Fruit fly (Drosophila melanogaster): ENCODE data around the gene wor.
A peak's percentile ranks its signal among the peaks of the same experiment; 100 is the strongest.

Gene wor

dm6 chr2L:15465121-15465520 is 39.7 kb upstream of the wor start (continued):
- no peak for TF ChIP-seq gt (GFP tag; IDR thresholded peaks at IDR 0.05)
- TF ChIP-seq CG43689 (GFP tag; IDR thresholded peaks at IDR 0.05), result no peak
- TF ChIP-seq ssp (GFP tag; IDR thresholded peaks at IDR 0.05), result no peak
- no peak for TF ChIP-seq Dek (tag; optimal IDR thresholded peaks at IDR 0.05)
- TF ChIP-seq sqz (GFP tag; optimal IDR thresholded peaks at IDR 0.05), result no peak
- TF ChIP-seq Ssrp (tag; optimal IDR thresholded peaks at IDR 0.05), result peak; percentile 25
- peak; percentile 11 for TF ChIP-seq CG8924 (tag; optimal IDR thresholded peaks at IDR 0.05)
- peak; percentile 35; the same call in 1 of the 3 replicates for TF ChIP-seq row (GFP tag; IDR thresholded peaks at IDR 0.05)
- no peak for TF ChIP-seq fu2 (GFP tag; optimal IDR thresholded peaks at IDR 0.05)
- TF ChIP-seq NFAT (GFP tag; IDR thresholded peaks at IDR 0.05), result no peak
- no peak for TF ChIP-seq seq (GFP tag; IDR thresholded peaks at IDR 0.05)
- TF ChIP-seq CG4424 (GFP tag; optimal IDR thresholded peaks at IDR 0.05), result no peak
- TF ChIP-seq CG10565 (GFP tag; optimal IDR thresholded peaks at IDR 0.05), result no peak
- TF ChIP-seq CG6689 (GFP tag; IDR thresholded peaks at IDR 0.05), result peak; percentile 34; the same call in 1 of the 2 replicates
- no peak for TF ChIP-seq CG34376 (GFP tag; optimal IDR thresholded peaks at IDR 0.05)
- TF ChIP-seq hb (GFP tag; IDR thresholded peaks at IDR 0.05; ENCODE audit: partially characterized antibody), result no peak
- peak; percentile 31 for TF ChIP-seq CG2202 (tag; optimal IDR thresholded peaks at IDR 0.05)
- no peak for TF ChIP-seq Nf-YB (GFP tag; optimal IDR thresholded peaks at IDR 0.05)
- TF ChIP-seq Atf3 (GFP tag; optimal IDR thresholded peaks at IDR 0.05), result no peak
- no peak for TF ChIP-seq kay (GFP tag; optimal IDR thresholded peaks at IDR 0.05)
- no peak for TF ChIP-seq CG6254 (GFP tag; optimal IDR thresholded peaks at IDR 0.05)
- no peak for TF ChIP-seq klu (GFP tag; IDR thresholded peaks at IDR 0.05)
- no peak for TF ChIP-seq crc (GFP tag; optimal IDR thresholded peaks at IDR 0.05)
- peak in 1 of 2 experiments; percentile 74 for TF ChIP-seq bsh (GFP tag; optimal IDR thresholded peaks at IDR 0.05)
- peak; percentile 35 for TF ChIP-seq CG11504 (tag; optimal IDR thresholded peaks at IDR 0.05)
- TF ChIP-seq CG15073 (GFP tag; optimal IDR thresholded peaks at IDR 0.05), result no peak
- TF ChIP-seq ranshi (GFP tag; IDR thresholded peaks at IDR 0.05), result no peak
- no peak for TF ChIP-seq BEAF-32 (GFP tag; optimal IDR thresholded peaks at IDR 0.05)
- TF ChIP-seq Eip74EF (GFP tag; optimal IDR thresholded peaks at IDR 0.05), result no peak
- TF ChIP-seq cad (GFP tag; optimal IDR thresholded peaks at IDR 0.05), result no peak
- TF ChIP-seq vnd (GFP tag; IDR thresholded peaks at IDR 0.05; ENCODE audit: partially characterized antibody), result no peak
- no peak for TF ChIP-seq shn (GFP tag; optimal IDR thresholded peaks at IDR 0.05)
- no peak for TF ChIP-seq onecut (GFP tag; IDR thresholded peaks at IDR 0.05)
- TF ChIP-seq twi (tag; optimal IDR thresholded peaks at IDR 0.05), result peak; percentile 6
- TF ChIP-seq CG1603 (tag; optimal IDR thresholded peaks at IDR 0.05), result peak; percentile 64
- TF ChIP-seq ase (GFP tag; IDR thresholded peaks at IDR 0.05), result no peak
- no peak for TF ChIP-seq gce (GFP tag; IDR thresholded peaks at IDR 0.05)
- peak; percentile 31 for TF ChIP-seq Ets65A (GFP tag)
- no peak for TF ChIP-seq Trl (optimal IDR thresholded peaks at IDR 0.05)
- TF ChIP-seq Trl (GFP tag; optimal IDR thresholded peaks at IDR 0.05), result no peak
- TF ChIP-seq sna (GFP tag; IDR thresholded peaks at IDR 0.05; ENCODE audit: partially characterized antibody), result no peak
- peak; percentile 34 for TF ChIP-seq CG12391 (tag; optimal IDR thresholded peaks at IDR 0.05)
- no peak for TF ChIP-seq mam (GFP tag; optimal IDR thresholded peaks at IDR 0.05)
- TF ChIP-seq sens (GFP tag), result peak; percentile 82
- no peak for TF ChIP-seq ato (GFP tag; IDR thresholded peaks at IDR 0.05; ENCODE audit: partially characterized antibody)
- TF ChIP-seq CG10959 (GFP tag; IDR thresholded peaks at IDR 0.05), result no peak
- no peak for TF ChIP-seq CG8478 (optimal IDR thresholded peaks at IDR 0.05)
- TF ChIP-seq disco-r (GFP tag; optimal IDR thresholded peaks at IDR 0.05), result no peak
- no peak for TF ChIP-seq CG3847 (GFP tag; IDR thresholded peaks at IDR 0.05)
- TF ChIP-seq CG4328 (GFP tag; optimal IDR thresholded peaks at IDR 0.05), result no peak
- TF ChIP-seq Asciz (GFP tag; optimal IDR thresholded peaks at IDR 0.05), result no peak
- peak; percentile 44 for TF ChIP-seq Abd-B (GFP tag; optimal IDR thresholded peaks at IDR 0.05)
- no peak for TF ChIP-seq Poxn (GFP tag; IDR thresholded peaks at IDR 0.05)

Measured in whole organism, embryonic.